Worm (Caenorhabditis elegans) whole organism, L3 larva: ENCODE results near the gene nhr-222.

ENCODE experiments used
- R02D3.7 ChIP-seq: fragments of 150-350 bp; optimal IDR thresholded peaks from 2 replicates; lab custom pipeline; 2014; ENCODE audit warnings: missing biosample characterization, missing genetic modification characterization
- ZK546.5 ChIP-seq: sonication (generic microtip); optimal IDR thresholded peaks from 2 replicates; lab custom pipeline; 2017; ENCODE audit warnings: missing biosample characterization, missing genetic modification characterization
- aly-2 ChIP-seq: fragments of 150-350 bp; optimal IDR thresholded peaks from 2 replicates; lab custom pipeline; 2014; ENCODE audit warnings: missing biosample characterization, missing genetic modification characterization
- ceh-16 ChIP-seq: sonication (generic microtip); optimal IDR thresholded peaks from 2 replicates; lab custom pipeline; 2017; ENCODE audit warnings: missing biosample characterization, missing genetic modification characterization
- ceh-28 ChIP-seq: fragments of 150-350 bp; optimal IDR thresholded peaks from 2 replicates; lab custom pipeline; 2014; ENCODE audit warnings: missing biosample characterization, missing genetic modification reagents, missing genetic modification characterization
- ceh-82 ChIP-seq: fragments of 150-350 bp; optimal IDR thresholded peaks from 2 replicates; lab custom pipeline; 2014; ENCODE audit warnings: missing biosample characterization, missing genetic modification characterization
- ceh-9 ChIP-seq: sonication (generic microtip); optimal IDR thresholded peaks from 2 replicates; lab custom pipeline; 2018; ENCODE audit warnings: missing biosample characterization, missing genetic modification characterization
- egl-5 ChIP-seq: fragments of 150-350 bp; optimal IDR thresholded peaks from 2 replicates; lab custom pipeline; 2017; ENCODE audit warnings: missing biosample characterization, missing genetic modification reagents, missing genetic modification characterization, inconsistent platforms
- elt-1 ChIP-seq: fragments of 150-350 bp; optimal IDR thresholded peaks from 2 replicates; lab custom pipeline; 2014; ENCODE audit warnings: missing biosample characterization, missing genetic modification characterization
- elt-2 ChIP-seq: sonication (generic microtip); optimal IDR thresholded peaks from 2 replicates; lab custom pipeline; 2016; ENCODE audit warnings: missing genetic modification reagents, mild to moderate bottlenecking, missing genetic modification characterization, missing compliant biosample characterization
- eor-1 ChIP-seq, 2 experiments: fragments of 150-350 bp; optimal IDR thresholded peaks; 2 replicates each; lab custom pipeline; 2014 to 2018; ENCODE audit warnings: missing biosample characterization in 2 of 2, missing genetic modification characterization in 2 of 2
- fkh-10 ChIP-seq: sonication (generic microtip); optimal IDR thresholded peaks from 2 replicates; lab custom pipeline; 2017; ENCODE audit warnings: missing biosample characterization, missing genetic modification reagents, missing genetic modification characterization
- fkh-2 ChIP-seq: fragments of 150-350 bp; optimal IDR thresholded peaks from 2 replicates; lab custom pipeline; 2014; ENCODE audit warnings: missing biosample characterization, missing genetic modification reagents, missing genetic modification characterization
- fos-1 ChIP-seq: fragments of 150-350 bp; optimal IDR thresholded peaks from 2 replicates; lab custom pipeline; 2014; ENCODE audit warnings: missing biosample characterization, missing genetic modification characterization
- hmg-11 ChIP-seq: sonication (generic microtip); optimal IDR thresholded peaks from 2 replicates; lab custom pipeline; 2016; ENCODE audit warnings: missing genetic modification characterization, missing compliant biosample characterization
- jun-1 ChIP-seq: fragments of 150-350 bp; optimal IDR thresholded peaks from 2 replicates; lab custom pipeline; 2014; ENCODE audit warnings: missing biosample characterization, missing genetic modification reagents, missing genetic modification characterization
- lin-39 ChIP-seq: fragments of 150-350 bp; optimal IDR thresholded peaks from 2 replicates; lab custom pipeline; 2018; ENCODE audit warnings: missing biosample characterization, missing genetic modification reagents, missing genetic modification characterization
- lsy-12 ChIP-seq: sonication (generic microtip); optimal IDR thresholded peaks from 2 replicates; lab custom pipeline; 2016; ENCODE audit warnings: mild to moderate bottlenecking, missing genetic modification characterization, missing compliant biosample characterization
- nfya-1 ChIP-seq: sonication (generic microtip); optimal IDR thresholded peaks from 2 replicates; lab custom pipeline; 2017; ENCODE audit warnings: missing genetic modification characterization, mild to moderate bottlenecking, missing compliant biosample characterization, antibody characterized with exemption, moderate library complexity; ENCODE audit not compliant: insufficient read depth
- nhr-11 ChIP-seq: fragments of 150-350 bp; optimal IDR thresholded peaks from 2 replicates; lab custom pipeline; 2014; ENCODE audit warnings: missing biosample characterization, missing genetic modification characterization
- nhr-12 ChIP-seq: fragments of 150-350 bp; optimal IDR thresholded peaks from 2 replicates; lab custom pipeline; 2014; ENCODE audit warnings: missing biosample characterization, missing genetic modification characterization
- nhr-23 ChIP-seq: fragments of 150-350 bp; optimal IDR thresholded peaks from 2 replicates; lab custom pipeline; 2014; ENCODE audit warnings: missing biosample characterization, missing genetic modification reagents, missing genetic modification characterization
- nhr-237 ChIP-seq: fragments of 150-350 bp; optimal IDR thresholded peaks from 2 replicates; lab custom pipeline; 2014; ENCODE audit warnings: missing biosample characterization, missing genetic modification characterization
- nhr-25 ChIP-seq: sonication (generic microtip); optimal IDR thresholded peaks from 2 replicates; lab custom pipeline; 2017; ENCODE audit warnings: missing biosample characterization, missing genetic modification characterization
- nhr-67 ChIP-seq: fragments of 150-350 bp; optimal IDR thresholded peaks from 2 replicates; lab custom pipeline; 2014; ENCODE audit warnings: missing biosample characterization, missing genetic modification characterization
- nhr-76 ChIP-seq: fragments of 150-350 bp; sonication (generic microtip); optimal IDR thresholded peaks from 5 replicates; lab custom pipeline; 2014; ENCODE audit warnings: missing biosample characterization, missing genetic modification characterization
- pha-4 ChIP-seq: fragments of 150-350 bp; optimal IDR thresholded peaks from 2 replicates; lab custom pipeline; 2014; ENCODE audit warnings: missing biosample characterization, missing genetic modification reagents, missing genetic modification characterization
- sea-2 ChIP-seq: fragments of 150-350 bp; sonication (generic microtip); optimal IDR thresholded peaks from 4 replicates; lab custom pipeline; 2014; ENCODE audit warnings: missing biosample characterization, missing genetic modification reagents, missing genetic modification characterization
- skn-1 ChIP-seq: fragments of 150-350 bp; optimal IDR thresholded peaks from 2 replicates; lab custom pipeline; 2014; ENCODE audit warnings: missing biosample characterization, missing genetic modification characterization
- unc-62 ChIP-seq: fragments of 150-350 bp; sonication (generic microtip); optimal IDR thresholded peaks from 4 replicates; lab custom pipeline; 2014; ENCODE audit warnings: missing biosample characterization, missing genetic modification reagents, missing genetic modification characterization
- ztf-11 ChIP-seq: fragments of 150-350 bp; optimal IDR thresholded peaks from 2 replicates; lab custom pipeline; 2014; ENCODE audit warnings: missing biosample characterization, missing genetic modification characterization
- ztf-4 ChIP-seq: fragments of 150-350 bp; optimal IDR thresholded peaks from 2 replicates; lab custom pipeline; 2014; ENCODE audit warnings: missing biosample characterization, missing genetic modification characterization

nhr-222 gene

ce11 chrV:3551765-3552164, 8.5 kb upstream of the nhr-222 start, which contains the start of gene grl-28:
Gene grl-28, minus strand, starts transcription at chrV:3551865.
- no peak for TF ChIP-seq ZK546.5 (tag; lab: Kevin White, UChicago)
- TF ChIP-seq aly-2 (tag; lab: Kevin White, UChicago): no peak
- no peak for TF ChIP-seq R02D3.7
- no peak for TF ChIP-seq lin-39 (tag; lab: Kevin White, UChicago)
- no peak for TF ChIP-seq pha-4 (tag; lab: Kevin White, UChicago)

ce11 chrV:3549553-3549952, 6.3 kb upstream of the nhr-222 start, which contains the start of gene sri-21:
Gene sri-21, plus strand, starts transcription at chrV:3549853.
- TF ChIP-seq sea-2 (GFP tag; lab: Kevin White, UChicago) (no peak), nfya-1 (tag; lab: Kevin White, UChicago) (no peak), skn-1 (tag; lab: Kevin White, UChicago) (no peak), ceh-9 (no peak), nhr-25 (tag; lab: Kevin White, UChicago) (no peak), ztf-11 (tag; lab: Kevin White, UChicago) (no peak), ceh-28 (no peak), lsy-12 (tag; lab: Kevin White, UChicago) (no peak), egl-5 (tag; lab: Kevin White, UChicago) (no peak), nhr-11 (tag; lab: Kevin White, UChicago) (no peak)

ce11 chrV:3548798-3549197, 5.6 kb upstream of the nhr-222 start, which contains the start of gene srw-130:
Gene srw-130, minus strand, starts transcription at chrV:3548898.
- TF ChIP-seq ztf-4: no peak
- no peak for TF ChIP-seq nfya-1 (tag; lab: Kevin White, UChicago)
- no peak for TF ChIP-seq elt-2 (tag; lab: Kevin White, UChicago)
- TF ChIP-seq nhr-12 (tag; lab: Kevin White, UChicago): no peak
- TF ChIP-seq ceh-16 (tag; lab: Kevin White, UChicago): no peak
- TF ChIP-seq pha-4 (tag; lab: Kevin White, UChicago): no peak
- TF ChIP-seq eor-1 (tag; optimal IDR thresholded peaks at IDR 0.05; lab: Kevin White, UChicago): no peak
- no peak for TF ChIP-seq hmg-11
- TF ChIP-seq nhr-67 (tag; lab: Kevin White, UChicago): no peak

ce11 chrV:3546517-3546916, 3.3 kb upstream of the nhr-222 start, which contains the start of gene srbc-68:
Gene srbc-68, minus strand, starts transcription at chrV:3546617.
- TF ChIP-seq nhr-23 (tag; lab: Kevin White, UChicago): no peak
- no peak for TF ChIP-seq pha-4 (tag; lab: Kevin White, UChicago)
- TF ChIP-seq ceh-16 (tag; lab: Kevin White, UChicago): no peak
- TF ChIP-seq fos-1 (tag; lab: Kevin White, UChicago): no peak
- no peak for TF ChIP-seq ceh-28
- no peak for TF ChIP-seq ceh-9
- no peak for TF ChIP-seq egl-5 (tag; lab: Kevin White, UChicago)
- no peak for TF ChIP-seq elt-1
- TF ChIP-seq nhr-76: no peak
- TF ChIP-seq fkh-2 (tag; lab: Kevin White, UChicago): no peak
- no peak for TF ChIP-seq lsy-12 (tag; lab: Kevin White, UChicago)
- no peak for TF ChIP-seq ZK546.5 (tag; lab: Kevin White, UChicago)
- no peak for TF ChIP-seq fkh-10
- no peak for TF ChIP-seq ztf-4
- TF ChIP-seq unc-62 (GFP tag; lab: Kevin White, UChicago): no peak
- TF ChIP-seq jun-1 (tag; lab: Kevin White, UChicago): no peak

- no peak for TF ChIP-seq ceh-82 (tag; lab: Kevin White, UChicago)
- no peak for TF ChIP-seq eor-1 (tag; optimal IDR thresholded peaks at IDR 0.05; lab: Kevin White, UChicago)
- no peak for TF ChIP-seq ztf-11 (tag; lab: Kevin White, UChicago)
- no peak for TF ChIP-seq unc-62 (GFP tag; lab: Kevin White, UChicago)
- TF ChIP-seq nhr-237: no peak
Observed at ce11 chrV:3541117-3541516, 2.1 kb downstream of the nhr-222 start, which contains the start of gene srbc-67. Gene srbc-67, minus strand, starts transcription at chrV:3541217.

ce11 chrV:3538307-3538706, 4.9 kb downstream of the nhr-222 start, which contains the start of gene nhr-93:
Gene nhr-93, minus strand, starts transcription at chrV:3538407.
- TF ChIP-seq nhr-23 (tag; lab: Kevin White, UChicago): no peak
